Worm (Caenorhabditis elegans): ENCODE measurements around the gene B0035.13.

The B0035.13 gene

DNA sequence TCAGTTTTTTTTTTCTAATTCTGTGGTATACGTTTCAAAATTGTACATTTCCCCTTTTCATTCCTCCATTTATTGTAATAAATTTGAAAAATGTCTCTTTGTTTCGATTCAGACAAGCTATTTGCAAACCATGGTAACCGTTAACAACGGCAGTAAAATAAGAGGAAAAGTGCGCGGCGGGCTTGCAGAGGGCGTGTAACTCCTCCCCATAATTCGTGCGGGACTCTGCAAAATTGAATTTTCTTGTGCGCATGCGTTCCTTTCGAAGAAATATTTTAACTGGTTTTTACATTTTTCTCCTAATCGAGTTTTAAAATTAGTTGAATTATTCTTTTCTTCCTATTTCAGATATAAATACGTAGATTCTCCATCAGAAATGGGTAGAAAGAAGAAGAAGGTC is 4.1 kb upstream of the B0035.13 start, which contains the start of gene znf-207:
Gene znf-207, plus strand, starts transcription at position 349 of the 400 bp plus-strand sequence.
- TF ChIP-seq pha-4 (tag; optimal IDR thresholded peaks at IDR 0.05) (peak; percentile 25), nhr-237 (tag; optimal IDR thresholded peaks at IDR 0.05) (peak; percentile 16), nhr-12 (tag; optimal IDR thresholded peaks at IDR 0.05) (no peak), lsy-2 (tag; optimal IDR thresholded peaks at IDR 0.05) (peak; percentile 26), drap-1 (GFP tag; optimal IDR thresholded peaks at IDR 0.05) (peak; percentile 44), lin-13 (tag; optimal IDR thresholded peaks at IDR 0.05) (peak; percentile 28), flh-1 (GFP tag; optimal IDR thresholded peaks at IDR 0.05) (peak; percentile 5), bed-3 (GFP tag; optimal IDR thresholded peaks at IDR 0.05) (no peak), mep-1 (tag; optimal IDR thresholded peaks at IDR 0.05) (peak; percentile 47), ceh-43 (GFP tag; optimal IDR thresholded peaks at IDR 0.05) (peak; percentile 29), lin-32 (GFP tag; optimal IDR thresholded peaks at IDR 0.05) (peak; percentile 9), unc-62 (GFP tag; optimal IDR thresholded peaks at IDR 0.05) (no peak), mls-2 (tag; optimal IDR thresholded peaks at IDR 0.05) (peak; percentile 48), sem-2 (GFP tag; optimal IDR thresholded peaks at IDR 0.05) (no peak), unc-120 (tag; optimal IDR thresholded peaks at IDR 0.05; ENCODE audit: poor library complexity, severe bottlenecking) (peak; percentile 45), ham-2 (GFP tag; optimal IDR thresholded peaks at IDR 0.05) (no peak), nhr-76 (tag; optimal IDR thresholded peaks at IDR 0.05) (no peak), ceh-83 (GFP tag; optimal IDR thresholded peaks at IDR 0.05) (no peak), hlh-1 (tag; optimal IDR thresholded peaks at IDR 0.05) (no peak), ceh-39 (tag; optimal IDR thresholded peaks at IDR 0.05) (no peak), unc-39 (tag; optimal IDR thresholded peaks at IDR 0.05) (no peak), elt-1 (tag; optimal IDR thresholded peaks at IDR 0.05; ENCODE audit: borderline replicate concordance, insufficient read depth) (peak; percentile 20), nhr-2 (tag; optimal IDR thresholded peaks at IDR 0.05) (no peak), ces-1 (GFP tag; optimal IDR thresholded peaks at IDR 0.05) (peak; percentile 95), M03D4.4 (tag; optimal IDR thresholded peaks at IDR 0.05) (peak; percentile 49), cnd-1 (tag; optimal IDR thresholded peaks at IDR 0.05) (peak; percentile 45), blmp-1 (tag; optimal IDR thresholded peaks at IDR 0.05) (no peak), elt-3 (tag; optimal IDR thresholded peaks at IDR 0.05) (no peak), snpc-4 (tag; optimal IDR thresholded peaks at IDR 0.05) (no peak), nhr-28 (tag; optimal IDR thresholded peaks at IDR 0.05) (no peak), mab-5 (tag; optimal IDR thresholded peaks at IDR 0.05) (no peak), ztf-11 (tag; optimal IDR thresholded peaks at IDR 0.05) (peak; percentile 47), sptf-1 (tag; optimal IDR thresholded peaks at IDR 0.05) (peak; percentile 76)

DNA sequence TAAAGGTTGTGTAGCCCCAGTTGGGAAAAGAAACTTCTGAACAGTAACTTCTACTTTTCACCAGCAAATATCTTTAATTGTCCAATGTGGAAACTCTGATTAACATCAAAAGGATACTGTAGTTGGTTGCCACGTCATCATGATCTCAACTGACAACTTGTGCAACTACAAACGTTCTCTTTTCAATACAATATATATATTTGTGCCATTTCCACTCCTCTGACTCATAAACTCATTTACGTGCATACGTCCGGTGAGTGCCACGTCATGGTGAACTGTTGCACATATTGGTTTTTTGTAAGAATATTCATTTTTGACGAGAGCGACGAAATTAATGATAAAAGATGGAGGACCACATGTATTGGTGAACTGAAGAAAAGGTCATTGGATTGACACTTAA is 1.2 kb upstream of the B0035.13 start:
- TF ChIP-seq ceh-83 (GFP tag; optimal IDR thresholded peaks at IDR 0.05) = no peak
- no peak for TF ChIP-seq mep-1 (tag; optimal IDR thresholded peaks at IDR 0.05)
- no peak for TF ChIP-seq sem-2 (GFP tag; optimal IDR thresholded peaks at IDR 0.05)
- no peak for TF ChIP-seq unc-39 (tag; optimal IDR thresholded peaks at IDR 0.05)
- no peak for TF ChIP-seq ztf-11 (tag; optimal IDR thresholded peaks at IDR 0.05)
- TF ChIP-seq hlh-1 (tag; optimal IDR thresholded peaks at IDR 0.05) = no peak
- no peak for TF ChIP-seq bed-3 (GFP tag; optimal IDR thresholded peaks at IDR 0.05)
- no peak for TF ChIP-seq nhr-2 (tag; optimal IDR thresholded peaks at IDR 0.05)
- TF ChIP-seq elt-3 (tag; optimal IDR thresholded peaks at IDR 0.05) = no peak
- TF ChIP-seq lsy-2 (tag; optimal IDR thresholded peaks at IDR 0.05) = no peak
- no peak for TF ChIP-seq sptf-1 (tag; optimal IDR thresholded peaks at IDR 0.05)
- no peak for TF ChIP-seq lin-13 (tag; optimal IDR thresholded peaks at IDR 0.05)
- TF ChIP-seq nhr-76 (tag; optimal IDR thresholded peaks at IDR 0.05) = no peak
- no peak for TF ChIP-seq pha-4 (tag; optimal IDR thresholded peaks at IDR 0.05)
- TF ChIP-seq cnd-1 (tag; optimal IDR thresholded peaks at IDR 0.05) = no peak
- no peak for TF ChIP-seq nhr-237 (tag; optimal IDR thresholded peaks at IDR 0.05)
- no peak for TF ChIP-seq ham-2 (GFP tag; optimal IDR thresholded peaks at IDR 0.05)
- no peak for TF ChIP-seq drap-1 (GFP tag; optimal IDR thresholded peaks at IDR 0.05)
- TF ChIP-seq snpc-4 (tag; optimal IDR thresholded peaks at IDR 0.05) = no peak

ce11 chrIV:11304970-11305369 is 1.6 kb downstream of the B0035.13 start:
- TF ChIP-seq ceh-39 (tag; optimal IDR thresholded peaks at IDR 0.05) (no peak), ceh-43 (GFP tag; optimal IDR thresholded peaks at IDR 0.05) (no peak), nhr-237 (tag; optimal IDR thresholded peaks at IDR 0.05) (no peak), elt-3 (tag; optimal IDR thresholded peaks at IDR 0.05) (no peak)

Data from whole organism, mixed stage, embryonic.